Worm (Caenorhabditis elegans): Measurements from ENCODE around the gene F45H10.2.

DNA sequence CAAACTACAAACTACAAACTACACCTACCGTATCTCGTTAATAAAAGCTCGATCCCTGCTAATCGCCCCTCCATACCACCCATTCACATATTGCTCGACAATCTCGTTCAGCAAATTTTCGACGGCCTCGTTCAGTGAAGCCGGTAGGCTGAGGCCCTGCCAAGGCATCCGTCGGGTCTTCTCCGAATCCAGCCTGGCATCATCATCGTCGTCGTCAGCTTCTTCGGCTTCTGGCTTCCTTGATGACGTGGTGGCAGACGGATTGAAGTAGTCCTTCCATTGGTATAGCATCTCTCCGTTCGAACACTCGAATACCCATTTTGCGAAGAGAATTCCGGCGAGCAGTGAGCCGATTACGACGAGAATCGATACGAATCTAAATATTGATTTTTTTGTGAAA, 37.8 kb upstream of the F45H10.2 start:
- no peak for TF ChIP-seq mab-5 (tag; optimal IDR thresholded peaks at IDR 0.05)
- no peak for TF ChIP-seq ham-2 (GFP tag; optimal IDR thresholded peaks at IDR 0.05)
- no peak for TF ChIP-seq snpc-4 (tag; optimal IDR thresholded peaks at IDR 0.05)
- no peak for TF ChIP-seq ces-1 (GFP tag; optimal IDR thresholded peaks at IDR 0.05)
- TF ChIP-seq lin-13 (tag; optimal IDR thresholded peaks at IDR 0.05): no peak
- no peak for TF ChIP-seq unc-62 (GFP tag; optimal IDR thresholded peaks at IDR 0.05)

Data from whole organism, mixed stage, embryonic.